Worm (Caenorhabditis elegans): ENCODE data around the gene W08F4.10.

DNA sequence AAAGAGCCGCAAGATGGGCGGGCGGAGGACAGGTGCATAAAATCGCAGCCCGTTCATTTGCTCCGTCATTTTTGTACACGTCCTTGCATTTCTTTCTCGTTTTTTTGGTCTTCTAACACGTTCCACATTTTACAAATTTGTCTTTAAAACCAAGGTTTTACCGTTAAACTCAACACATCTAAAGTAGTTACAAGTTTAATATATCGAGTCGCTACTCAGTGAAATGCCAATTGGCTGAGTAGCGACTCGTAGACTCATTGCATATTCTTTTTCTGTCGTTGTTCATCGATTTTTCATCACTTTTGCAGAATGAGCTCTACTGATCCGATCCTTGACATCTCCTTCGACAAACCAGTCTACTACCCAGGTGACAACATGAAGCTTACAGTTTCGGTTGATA is 36.2 kb upstream of the W08F4.10 start, which contains the start of gene arrd-1:
- TF ChIP-seq F33H1.4 (GFP tag; IDR thresholded peaks at IDR 0.05) (no peak), snpc-4 (GFP tag; optimal IDR thresholded peaks at IDR 0.05) (no peak), snpc-4 (tag; optimal IDR thresholded peaks at IDR 0.05) (no peak), tbx-9 (tag; optimal IDR thresholded peaks at IDR 0.05; ENCODE audit: borderline replicate concordance) (no peak), ceh-91 (GFP tag; IDR thresholded peaks at IDR 0.05) (no peak), ztf-3 (GFP tag; optimal IDR thresholded peaks at IDR 0.05) (no peak), madf-8 (GFP tag; conservative IDR thresholded peaks at IDR 0.05) (no peak), unc-62 (GFP tag; optimal IDR thresholded peaks at IDR 0.05) (no peak), ama-1 (optimal IDR thresholded peaks at IDR 0.05) (no peak), ama-1 (GFP tag; optimal IDR thresholded peaks at IDR 0.05) (no peak), attf-3 (GFP tag; conservative IDR thresholded peaks at IDR 0.05) (no peak), Y67H2A.10 (GFP tag; conservative IDR thresholded peaks at IDR 0.05) (no peak), xnd-1 (tag; optimal IDR thresholded peaks at IDR 0.05) (no peak)

Measured in whole organism, young adult.